Fruit fly (Drosophila melanogaster) whole organism, wandering third instar larva: ENCODE measurements around the gene CG5079.

ENCODE experiments used
- HLH106 ChIP-seq: fragments of 200-800 bp; optimal IDR thresholded peaks from 3 replicates; lab custom pipeline; 2019; ENCODE audit warnings: missing biosample characterization, mild to moderate bottlenecking, missing genetic modification characterization, moderate library complexity
- pan ChIP-seq: fragments of >200 bp; optimal IDR thresholded peaks from 2 replicates; lab custom pipeline; 2017

dm6 chr3R:25646882-25647518 is 33.5 kb downstream of the CG5079 start:
- TF ChIP-seq HLH106: peak; percentile 93
- TF ChIP-seq pan (lab: Kevin White, UChicago): no peak
